Fruit fly (Drosophila melanogaster) whole organism, wandering third instar larva: Measurements from ENCODE around the gene Ir68b.

Experiments used
- HLH106 ChIP-seq: fragments of 200-800 bp; optimal IDR thresholded peaks from 3 replicates; lab custom pipeline; 2019; ENCODE audit warnings: missing biosample characterization, mild to moderate bottlenecking, missing genetic modification characterization, moderate library complexity
- Hnf4 ChIP-seq: fragments of 200-800 bp; sonication (Bioruptor generic); optimal IDR thresholded peaks from 2 replicates; lab custom pipeline; 2016; ENCODE audit warnings: missing biosample characterization, mild to moderate bottlenecking, missing genetic modification characterization
- Mio ChIP-seq: sonication (Bioruptor generic); optimal IDR thresholded peaks from 2 replicates; lab custom pipeline; 2016; ENCODE audit warnings: missing biosample characterization, missing genetic modification characterization
- OdsH ChIP-seq: fragments of 200-800 bp; sonication (Bioruptor generic); optimal IDR thresholded peaks from 2 replicates; lab custom pipeline; 2016; ENCODE audit warnings: missing biosample characterization, mild to moderate bottlenecking, missing genetic modification characterization
- dl ChIP-seq, 2 experiments: fragments of 175-275, 200-275 bp in 1 of 2; fragments of 200-275 bp in 1 of 2; sonication (Bioruptor generic); optimal IDR thresholded peaks; lab custom pipeline; 2018; ENCODE audit warnings: mild to moderate bottlenecking in 2 of 2, missing biosample characterization in 2 of 2, missing genetic modification characterization in 2 of 2, moderate library complexity in 2 of 2; ENCODE audit not compliant: partially characterized antibody in 2 of 2, insufficient read depth in 1 of 2
- sv ChIP-seq: fragments of 200-800 bp; sonication (Bioruptor generic); optimal IDR thresholded peaks from 3 replicates; lab custom pipeline; 2016; ENCODE audit warnings: missing biosample characterization, missing genetic modification characterization
- tai ChIP-seq: sonication (Bioruptor generic); optimal IDR thresholded peaks from 2 replicates; lab custom pipeline; 2016; ENCODE audit warnings: missing biosample characterization, missing genetic modification characterization

DNA sequence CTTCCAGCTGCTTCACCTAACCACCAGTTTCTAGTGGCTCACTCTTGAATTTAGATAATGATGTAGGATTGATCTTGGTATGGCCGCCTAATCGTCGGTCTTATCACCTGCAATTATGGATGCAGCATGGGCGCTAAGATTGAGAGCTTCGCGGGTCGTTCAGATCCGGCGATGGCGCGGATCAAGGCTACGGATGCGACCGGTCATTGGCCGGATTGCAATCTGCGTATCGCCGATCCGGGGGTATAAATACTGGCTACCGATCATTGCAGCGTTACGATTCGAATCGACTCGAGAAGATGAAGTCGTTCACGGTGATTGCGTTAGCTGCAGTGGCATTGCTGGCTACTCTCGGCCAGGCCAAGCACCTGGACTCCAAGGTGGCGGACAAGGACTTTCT lies 1.9 kb upstream of the Ir68b start, which contains the start of gene Lsp2:
- TF ChIP-seq OdsH (GFP tag; lab: Kevin White, UChicago), result no peak
- no peak for TF ChIP-seq tai (GFP tag; lab: Kevin White, UChicago)
- TF ChIP-seq Hnf4 (GFP tag; lab: Kevin White, UChicago), result peak; percentile 0
- TF ChIP-seq Mio (GFP tag; lab: Kevin White, UChicago), result no peak
- TF ChIP-seq sv, result no peak
- TF ChIP-seq dl (GFP tag; optimal IDR thresholded peaks at IDR 0.05; lab: Kevin White, UChicago; ENCODE audit: insufficient read depth in 1 of 2, partially characterized antibody in 2 of 2), result no peak
- no peak for TF ChIP-seq HLH106
